Fruit fly (Drosophila melanogaster) whole organism, embryonic: ENCODE data around the gene CG14778.

ENCODE experiments used
- Abd-B ChIP-seq: fragments of 200-800 bp; sonication (Bioruptor generic); optimal IDR thresholded peaks from 2 replicates; lab custom pipeline; 2018; ENCODE audit warnings: missing biosample characterization, mild to moderate bottlenecking, missing genetic modification characterization, moderate library complexity
- Bteb2 ChIP-seq: fragments of 200-800 bp; sonication (Bioruptor generic); optimal IDR thresholded peaks from 2 replicates; lab custom pipeline; 2016; ENCODE audit warnings: missing biosample characterization, missing genetic modification characterization
- CG10209 ChIP-seq: fragments of 200-800 bp; sonication (Bioruptor generic); optimal IDR thresholded peaks from 3 replicates; lab custom pipeline; 2017; ENCODE audit warnings: missing biosample characterization, mild to moderate bottlenecking, missing genetic modification characterization, missing genetic modification reagents
- CG10274 ChIP-seq: fragments of 200-800 bp; sonication (Bioruptor generic); optimal IDR thresholded peaks from 3 replicates; lab custom pipeline; 2017; ENCODE audit warnings: missing biosample characterization, mild to moderate bottlenecking, missing genetic modification characterization
- CG10431 ChIP-seq: fragments of 200-800 bp; sonication (Bioruptor generic); optimal IDR thresholded peaks from 3 replicates; lab custom pipeline; 2018; ENCODE audit warnings: missing biosample characterization, mild to moderate bottlenecking, missing genetic modification characterization
- CG10543 ChIP-seq: fragments of 200-800 bp; sonication (Bioruptor generic); optimal IDR thresholded peaks from 3 replicates; lab custom pipeline; 2017; ENCODE audit warnings: missing biosample characterization, mild to moderate bottlenecking, missing genetic modification characterization, moderate library complexity
- CG11504 ChIP-seq: fragments of 200-800 bp; sonication (Bioruptor generic); optimal IDR thresholded peaks from 3 replicates; lab custom pipeline; 2019; ENCODE audit warnings: missing biosample characterization, mild to moderate bottlenecking, missing genetic modification characterization, moderate library complexity
- CG11723 ChIP-seq: fragments of 200-800 bp; sonication (Bioruptor generic); optimal IDR thresholded peaks from 2 replicates; lab custom pipeline; 2017; ENCODE audit warnings: missing biosample characterization, mild to moderate bottlenecking, missing genetic modification characterization
- CG12104 ChIP-seq: fragments of 200-800 bp; sonication (Bioruptor generic); optimal IDR thresholded peaks from 3 replicates; lab custom pipeline; 2016; ENCODE audit warnings: missing biosample characterization, missing genetic modification characterization
- CG12236 ChIP-seq: fragments of 200-800 bp; sonication (Bioruptor generic); optimal IDR thresholded peaks from 2 replicates; lab custom pipeline; 2016; ENCODE audit warnings: missing biosample characterization, missing genetic modification characterization
- CG14014 ChIP-seq: fragments of 200-800 bp; sonication (Bioruptor generic); IDR thresholded peaks from 2 replicates; pipeline ENCODE4 v1.3.6; 2022; ENCODE audit warnings: missing biosample characterization, missing genetic modification characterization
- CG15073 ChIP-seq: fragments of 200-800 bp; sonication (Bioruptor generic); optimal IDR thresholded peaks from 2 replicates; lab custom pipeline; 2016; ENCODE audit warnings: missing biosample characterization, missing genetic modification characterization
- CG15696 ChIP-seq: fragments of 200-800 bp; sonication (Bioruptor generic); optimal IDR thresholded peaks from 2 replicates; lab custom pipeline; 2019; ENCODE audit warnings: missing biosample characterization, mild to moderate bottlenecking, missing genetic modification characterization, moderate library complexity
- CG1603 ChIP-seq: fragments of 200-800 bp; sonication (Bioruptor generic); optimal IDR thresholded peaks from 2 replicates; lab custom pipeline; 2019; ENCODE audit warnings: missing biosample characterization, mild to moderate bottlenecking, missing genetic modification characterization, moderate library complexity
- CG17186 ChIP-seq: fragments of 200-800 bp; sonication (Bioruptor generic); optimal IDR thresholded peaks from 3 replicates; lab custom pipeline; 2017; ENCODE audit warnings: missing biosample characterization, missing genetic modification reagents, missing genetic modification characterization
- CG17612 ChIP-seq: fragments of 200-800 bp; sonication (Bioruptor generic); IDR thresholded peaks from 2 replicates; pipeline ENCODE4 v1.3.6; 2022; ENCODE audit warnings: missing biosample characterization, missing genetic modification characterization
- CG2678 ChIP-seq: fragments of 200-800 bp; sonication (Bioruptor generic); optimal IDR thresholded peaks from 3 replicates; lab custom pipeline; 2019; ENCODE audit warnings: missing biosample characterization, mild to moderate bottlenecking, missing genetic modification characterization, moderate library complexity
- CG3281 ChIP-seq: fragments of 200-800 bp; sonication (Bioruptor generic); optimal IDR thresholded peaks from 3 replicates; lab custom pipeline; 2017; ENCODE audit warnings: missing biosample characterization, mild to moderate bottlenecking, missing genetic modification characterization
- CG4707 ChIP-seq: fragments of 200-800 bp; sonication (Bioruptor generic); optimal IDR thresholded peaks from 2 replicates; lab custom pipeline; 2018; ENCODE audit warnings: missing biosample characterization, mild to moderate bottlenecking, missing genetic modification characterization, moderate library complexity
- CG6175 ChIP-seq: fragments of 200-800 bp; sonication (Bioruptor generic); IDR thresholded peaks from 3 replicates; pipeline ENCODE4 v1.3.6; 2022; ENCODE audit warnings: missing biosample characterization, missing genetic modification characterization
- CG7786 ChIP-seq: fragments of 200-800 bp; sonication (Bioruptor generic); optimal IDR thresholded peaks from 2 replicates; lab custom pipeline; 2016; ENCODE audit warnings: missing biosample characterization, missing genetic modification characterization
- CG7963 ChIP-seq: fragments of 200-800 bp; sonication (Bioruptor generic); IDR thresholded peaks from 3 replicates; pipeline ENCODE4 v1.3.6; 2022; ENCODE audit warnings: missing biosample characterization, missing genetic modification characterization; ENCODE audit not compliant: partially characterized antibody
- CG9876 ChIP-seq: fragments of 200-800 bp; sonication (Bioruptor generic); optimal IDR thresholded peaks from 2 replicates; lab custom pipeline; 2016; ENCODE audit warnings: missing biosample characterization, missing genetic modification characterization
- ERR ChIP-seq: fragments of 200-800 bp; sonication (Bioruptor generic); optimal IDR thresholded peaks from 2 replicates; lab custom pipeline; 2016; ENCODE audit warnings: missing biosample characterization, missing genetic modification characterization
- Ets65A ChIP-seq: fragments of 200-800 bp; sonication (Bioruptor generic); peaks from one replicate; lab custom pipeline; 2016; ENCODE audit warnings: missing biosample characterization, missing genetic modification characterization
- GATAe ChIP-seq: fragments of 200-800 bp; sonication (Bioruptor generic); conservative IDR thresholded peaks from 2 replicates; pipeline ENCODE4 v1.3.6; 2022; ENCODE audit warnings: missing biosample characterization, missing genetic modification characterization
- HmgD ChIP-seq: fragments of 200-800 bp; sonication (Bioruptor generic); optimal IDR thresholded peaks from 3 replicates; lab custom pipeline; 2016; ENCODE audit warnings: missing biosample characterization, missing genetic modification characterization
- Hr78 ChIP-seq, 2 experiments: fragments of 200-800 bp in 1 of 2; fragments of >200 bp in 1 of 2; sonication (Bioruptor generic) in 1 of 2; optimal IDR thresholded peaks; 2 replicates each; lab custom pipeline; 2017 to 2019; ENCODE audit warnings: missing biosample characterization in 2 of 2, missing genetic modification characterization in 2 of 2, mild to moderate bottlenecking in 1 of 2, moderate library complexity in 1 of 2
- Med ChIP-seq: fragments of 200-800 bp; sonication (Bioruptor generic); peaks from one replicate; lab custom pipeline; 2016; ENCODE audit warnings: missing biosample characterization, missing genetic modification characterization, mild to moderate bottlenecking, inconsistent platforms, moderate library complexity
- Opbp ChIP-seq: fragments of 200-800 bp; sonication (Bioruptor generic); IDR thresholded peaks from 3 replicates; pipeline ENCODE4 v1.3.6; 2022; ENCODE audit warnings: missing biosample characterization, missing genetic modification characterization; ENCODE audit not compliant: partially characterized antibody
- Rfx ChIP-seq: fragments of 200-800 bp; sonication (Bioruptor generic); IDR thresholded peaks from 2 replicates; pipeline ENCODE4 v1.3.6; 2022; ENCODE audit warnings: missing biosample characterization, missing genetic modification characterization
- Usf ChIP-seq: fragments of 200-800 bp; sonication (Bioruptor generic); optimal IDR thresholded peaks from 2 replicates; lab custom pipeline; 2017; ENCODE audit warnings: missing genotype, missing biosample characterization, missing genetic modification characterization
- ash1 ChIP-seq: fragments of 200-800 bp; sonication (Bioruptor generic); optimal IDR thresholded peaks from 2 replicates; lab custom pipeline; 2018; ENCODE audit warnings: missing biosample characterization, mild to moderate bottlenecking, missing genetic modification characterization
- croc ChIP-seq: fragments of 200-800 bp; sonication (Bioruptor generic); conservative IDR thresholded peaks from 3 replicates; pipeline ENCODE4 v1.3.6; 2022; ENCODE audit warnings: missing biosample characterization, missing genetic modification characterization
- cwo ChIP-seq: fragments of 200-800 bp; sonication (Bioruptor generic); optimal IDR thresholded peaks from 3 replicates; lab custom pipeline; 2017; ENCODE audit warnings: missing biosample characterization, missing genetic modification characterization, mild to moderate bottlenecking, moderate library complexity, missing genetic modification reagents
- dmrt99B ChIP-seq: fragments of 200-800 bp; sonication (Bioruptor generic); optimal IDR thresholded peaks from 2 replicates; lab custom pipeline; 2018; ENCODE audit warnings: missing biosample characterization, mild to moderate bottlenecking, missing genetic modification characterization, moderate library complexity
- eve ChIP-seq, 2 experiments: fragments of >200 bp; optimal IDR thresholded peaks; 2 replicates each; lab custom pipeline; 2017; ENCODE audit warnings: missing biosample characterization in 2 of 2, missing genetic modification characterization in 2 of 2
- grn ChIP-seq: fragments of 200-800 bp; sonication (Bioruptor generic); optimal IDR thresholded peaks from 3 replicates; lab custom pipeline; 2017; ENCODE audit warnings: missing biosample characterization, missing genetic modification characterization
- her ChIP-seq: fragments of 200-800 bp; sonication (Bioruptor generic); optimal IDR thresholded peaks from 2 replicates; lab custom pipeline; 2016; ENCODE audit warnings: missing biosample characterization, missing genetic modification characterization
- kay ChIP-seq: fragments of 200-800 bp; sonication (Bioruptor generic); optimal IDR thresholded peaks from 2 replicates; lab custom pipeline; 2016; ENCODE audit warnings: missing biosample characterization, missing genetic modification characterization
- mirr ChIP-seq: fragments of 200-800 bp; sonication (Bioruptor generic); optimal IDR thresholded peaks from 3 replicates; lab custom pipeline; 2018; ENCODE audit warnings: missing biosample characterization, mild to moderate bottlenecking, missing genetic modification characterization
- p53 ChIP-seq: fragments of 200-800 bp; sonication (Bioruptor generic); optimal IDR thresholded peaks from 2 replicates; lab custom pipeline; 2016; ENCODE audit warnings: missing biosample characterization, missing genetic modification characterization
- pzg ChIP-seq: fragments of 200-800 bp; sonication (Bioruptor generic); optimal IDR thresholded peaks from 3 replicates; lab custom pipeline; 2018; ENCODE audit warnings: missing biosample characterization, mild to moderate bottlenecking, missing genetic modification characterization, moderate library complexity
- ro ChIP-seq: fragments of 200-800 bp; sonication (Bioruptor generic); IDR thresholded peaks from 2 replicates; pipeline ENCODE4 v1.3.6; 2022; ENCODE audit warnings: missing biosample characterization, missing genetic modification characterization
- row ChIP-seq: fragments of 200-800 bp; sonication (Bioruptor generic); IDR thresholded peaks from 3 replicates; pipeline ENCODE4 v1.3.6; 2022; ENCODE audit warnings: missing biosample characterization, missing genetic modification characterization
- run ChIP-seq: fragments of 200-800 bp; sonication (Bioruptor generic); optimal IDR thresholded peaks from 3 replicates; lab custom pipeline; 2018; ENCODE audit warnings: missing biosample characterization, mild to moderate bottlenecking, missing genetic modification characterization
- sisA ChIP-seq: fragments of 200-800 bp; sonication (Bioruptor generic); IDR thresholded peaks from 2 replicates; pipeline ENCODE4 v1.3.6; 2022; ENCODE audit warnings: missing biosample characterization, missing genetic modification characterization
- slou ChIP-seq: fragments of 200-800 bp; sonication (Bioruptor generic); optimal IDR thresholded peaks from 3 replicates; lab custom pipeline; 2016; ENCODE audit warnings: missing biosample characterization, missing genetic modification characterization
- sug ChIP-seq: fragments of 200-800 bp; optimal IDR thresholded peaks from 2 replicates; lab custom pipeline; 2019; ENCODE audit warnings: missing biosample characterization, mild to moderate bottlenecking, missing genetic modification characterization, moderate library complexity

CG14778 gene

dm6 chrX:1508241-1508823, 41.0 kb downstream of the CG14778 start (continued):
- TF ChIP-seq CG2678 (tag; lab: Kevin White, UChicago) = peak; percentile 33
- TF ChIP-seq pzg (GFP tag; lab: Kevin White, UChicago) = peak; percentile 6
- no peak for TF ChIP-seq CG10209 (GFP tag; lab: Kevin White, UChicago)
- TF ChIP-seq row (GFP tag; lab: Robert Waterston, UW) = peak; percentile 29; the same call in 1 of the 3 replicates
- TF ChIP-seq sug (tag; lab: Kevin White, UChicago) = peak; percentile 25
- no peak for TF ChIP-seq CG9876 (GFP tag; lab: Kevin White, UChicago)
- TF ChIP-seq CG17612 (GFP tag; lab: Robert Waterston, UW) = no peak
- TF ChIP-seq slou (GFP tag; lab: Kevin White, UChicago) = no peak
- no peak for TF ChIP-seq eve (GFP tag; optimal IDR thresholded peaks at IDR 0.05; lab: Kevin White, UChicago)

- TF ChIP-seq p53 (peak; percentile 47), cwo (GFP tag; lab: Kevin White, UChicago) (no peak), CG7786 (peak; percentile 20), CG3281 (GFP tag; lab: Kevin White, UChicago) (no peak), Abd-B (GFP tag; lab: Kevin White, UChicago) (peak; percentile 43), CG11504 (tag; lab: Kevin White, UChicago) (peak; percentile 37), CG15073 (no peak), ro (no peak), HmgD (GFP tag; lab: Kevin White, UChicago) (peak; percentile 84), Bteb2 (GFP tag; lab: Kevin White, UChicago) (no peak), croc (GFP tag; lab: Robert Waterston, UW) (no peak), CG15696 (tag; lab: Kevin White, UChicago) (no peak), CG1603 (tag; lab: Kevin White, UChicago) (peak; percentile 89), CG10274 (no peak), CG12104 (GFP tag; lab: Kevin White, UChicago) (no peak), Hr78 (GFP tag; optimal IDR thresholded peaks at IDR 0.05; lab: Kevin White, UChicago) (no peak), CG17186 (GFP tag; lab: Kevin White, UChicago) (peak; percentile 82), kay (GFP tag; lab: Kevin White, UChicago) (no peak), Med (GFP tag; lab: Kevin White, UChicago) (peak; percentile 89), Usf (GFP tag; lab: Kevin White, UChicago) (no peak), CG12236 (GFP tag; lab: Kevin White, UChicago) (no peak), CG4707 (GFP tag; lab: Kevin White, UChicago) (no peak), dmrt99B (tag; lab: Kevin White, UChicago) (no peak), her (GFP tag; lab: Kevin White, UChicago) (peak; percentile 78), CG6175 (GFP tag; lab: Robert Waterston, UW) (no peak), ERR (GFP tag; lab: Kevin White, UChicago) (peak; percentile 6), CG7963 (peak; percentile 90), GATAe (GFP tag; lab: Robert Waterston, UW) (no peak), CG14014 (GFP tag; lab: Robert Waterston, UW) (no peak), ash1 (GFP tag; lab: Kevin White, UChicago) (no peak), mirr (GFP tag; lab: Kevin White, UChicago) (no peak), Opbp (GFP tag; lab: Robert Waterston, UW) (peak; percentile 94), Rfx (peak; percentile 58), CG11723 (GFP tag; lab: Kevin White, UChicago) (no peak), CG10431 (GFP tag; lab: Kevin White, UChicago) (no peak), CG10543 (GFP tag; lab: Kevin White, UChicago) (no peak), run (tag; lab: Kevin White, UChicago) (no peak), sisA (no peak), grn (GFP tag; lab: Kevin White, UChicago) (no peak), Ets65A (GFP tag; lab: Kevin White, UChicago) (peak; percentile 94)
These were observed 45.5 kb downstream of the CG14778 start, which contains the start of gene CG14795 for dm6 chrX:1512753-1513226. Gene CG14795, minus strand, starts transcription at chrX:1512803.
